Worm (Caenorhabditis elegans): ENCODE measurements around the gene acs-15.
"Not testable (repeated sequence)": the region's sequence is repeated elsewhere in the genome, so short reads cannot be mapped to it uniquely, and the experiment has no call there.

Gene acs-15

DNA sequence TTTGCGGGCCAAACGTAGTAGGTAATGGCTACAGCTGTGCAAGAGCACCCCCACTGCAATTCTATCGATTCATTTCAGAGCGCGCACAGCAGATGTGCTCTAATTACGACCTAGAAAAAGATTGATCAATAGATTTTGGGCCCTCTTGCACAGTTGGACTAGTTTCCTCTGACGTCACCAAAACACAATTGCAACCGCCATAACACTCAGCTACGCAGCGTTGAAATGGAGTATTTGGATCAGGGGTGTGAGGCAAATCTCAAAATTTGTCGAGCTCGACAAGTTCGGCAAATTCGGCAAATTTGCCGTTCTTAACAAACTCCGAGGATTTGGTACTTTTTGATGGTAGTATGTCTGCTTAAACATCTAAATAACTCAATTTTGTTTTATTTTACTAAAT lies 34.1 kb downstream of the acs-15 start, which contains the start of gene fbxc-18:
fbxc-18 (minus strand) TSS at position 101 of the 400 bp plus-strand sequence.
- TF ChIP-seq drap-1 (GFP tag; optimal IDR thresholded peaks at IDR 0.05); elt-3 (tag; optimal IDR thresholded peaks at IDR 0.05); hlh-1 (tag; optimal IDR thresholded peaks at IDR 0.05): not testable (repeated sequence)

DNA sequence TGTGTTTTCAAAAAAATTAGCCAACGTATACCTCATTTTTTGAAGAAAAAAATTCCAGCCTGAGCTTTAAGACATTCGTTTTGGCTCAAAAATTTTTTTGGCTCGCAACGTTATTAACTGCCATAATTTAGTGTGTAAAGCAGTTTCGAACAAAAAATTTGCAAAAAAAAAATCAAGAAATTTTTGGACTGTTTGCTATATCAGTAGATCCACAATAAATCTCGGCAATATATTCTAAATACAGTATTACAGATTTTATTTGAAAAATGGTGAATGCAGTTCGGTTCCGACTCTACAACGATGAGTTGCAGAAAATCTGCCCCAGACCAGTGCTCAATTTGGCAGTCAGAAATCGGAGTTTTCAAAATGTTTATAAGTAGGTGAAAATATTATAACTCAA lies 35.3 kb downstream of the acs-15 start, which contains the start of gene C32B5.6:
C32B5.6 (plus strand) TSS at position 301 of the 400 bp plus-strand sequence.
- not testable (repeated sequence) for TF ChIP-seq mls-2 (tag; optimal IDR thresholded peaks at IDR 0.05); elt-1 (tag; optimal IDR thresholded peaks at IDR 0.05; ENCODE audit: borderline replicate concordance, insufficient read depth); ham-2 (GFP tag; optimal IDR thresholded peaks at IDR 0.05)

DNA sequence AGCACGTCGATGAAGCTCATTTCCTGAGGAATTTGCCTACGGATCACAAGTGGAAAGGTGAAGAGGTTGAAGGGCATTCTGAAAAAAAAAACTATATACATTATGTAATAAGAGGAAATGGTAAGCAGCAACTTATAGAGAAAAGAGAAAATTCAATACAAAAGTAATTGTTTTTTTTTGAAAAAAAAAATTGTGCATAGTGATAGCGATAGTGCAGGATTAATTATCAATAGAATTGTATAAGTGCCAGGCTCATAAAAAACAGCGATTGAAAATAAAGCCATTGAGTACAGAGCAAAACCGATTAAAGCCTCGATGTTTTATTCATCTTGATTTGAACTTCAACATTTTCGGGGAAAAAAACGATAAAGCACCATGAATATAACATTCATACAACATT lies 40.0 kb downstream of the acs-15 start, which contains the start of gene C32B5.15:
C32B5.15 (minus strand) TSS at position 101 of the 400 bp plus-strand sequence.
- TF ChIP-seq elt-1 (tag; optimal IDR thresholded peaks at IDR 0.05; ENCODE audit: borderline replicate concordance, insufficient read depth) (no peak), unc-39 (tag; optimal IDR thresholded peaks at IDR 0.05) (no peak), flh-1 (GFP tag; optimal IDR thresholded peaks at IDR 0.05) (no peak), hlh-1 (tag; optimal IDR thresholded peaks at IDR 0.05) (no peak), nhr-12 (tag; optimal IDR thresholded peaks at IDR 0.05) (no peak), unc-120 (tag; optimal IDR thresholded peaks at IDR 0.05; ENCODE audit: poor library complexity, severe bottlenecking) (no peak), mls-2 (tag; optimal IDR thresholded peaks at IDR 0.05) (no peak), lsy-2 (tag; optimal IDR thresholded peaks at IDR 0.05) (no peak), sem-2 (GFP tag; optimal IDR thresholded peaks at IDR 0.05) (no peak), ztf-11 (tag; optimal IDR thresholded peaks at IDR 0.05) (no peak), snpc-4 (tag; optimal IDR thresholded peaks at IDR 0.05) (no peak), M03D4.4 (tag; optimal IDR thresholded peaks at IDR 0.05) (no peak), elt-3 (tag; optimal IDR thresholded peaks at IDR 0.05) (no peak), mep-1 (tag; optimal IDR thresholded peaks at IDR 0.05) (no peak), blmp-1 (tag; optimal IDR thresholded peaks at IDR 0.05) (no peak), ces-1 (GFP tag; optimal IDR thresholded peaks at IDR 0.05) (no peak), zip-8 (tag; optimal IDR thresholded peaks at IDR 0.05) (no peak)

DNA sequence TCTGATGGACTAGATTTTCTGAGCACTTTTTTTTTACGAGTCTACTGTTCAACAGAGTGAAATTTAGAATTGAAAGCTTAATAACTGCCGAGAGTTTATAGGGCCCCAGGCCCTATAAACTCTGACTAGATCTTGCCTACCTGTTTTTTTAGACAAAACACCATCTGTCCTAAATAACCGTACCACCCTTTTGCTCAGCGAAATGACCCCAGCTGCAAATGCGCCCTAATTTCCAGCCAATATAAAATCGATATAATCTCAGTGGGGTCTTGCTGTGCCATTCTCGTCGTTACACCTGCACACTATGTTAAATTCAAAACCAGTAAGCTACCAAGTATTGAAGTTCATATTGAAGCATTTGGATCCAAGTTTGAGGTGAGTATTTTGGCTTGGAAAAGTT lies 41.2 kb downstream of the acs-15 start, which contains the start of gene fbxc-14:
fbxc-14 (plus strand) TSS at position 301 of the 400 bp plus-strand sequence.
- TF ChIP-seq nhr-237 (tag; optimal IDR thresholded peaks at IDR 0.05) (no peak), drap-1 (GFP tag; optimal IDR thresholded peaks at IDR 0.05) (no peak), ceh-39 (tag; optimal IDR thresholded peaks at IDR 0.05) (no peak), sptf-1 (tag; optimal IDR thresholded peaks at IDR 0.05) (no peak), sem-2 (GFP tag; optimal IDR thresholded peaks at IDR 0.05) (no peak), nhr-2 (tag; optimal IDR thresholded peaks at IDR 0.05) (no peak), mep-1 (tag; optimal IDR thresholded peaks at IDR 0.05) (no peak), blmp-1 (tag; optimal IDR thresholded peaks at IDR 0.05) (no peak), ces-1 (GFP tag; optimal IDR thresholded peaks at IDR 0.05) (no peak), hlh-1 (tag; optimal IDR thresholded peaks at IDR 0.05) (no peak), zip-8 (tag; optimal IDR thresholded peaks at IDR 0.05) (no peak), elt-3 (tag; optimal IDR thresholded peaks at IDR 0.05) (no peak), ham-2 (GFP tag; optimal IDR thresholded peaks at IDR 0.05) (no peak), elt-1 (tag; optimal IDR thresholded peaks at IDR 0.05; ENCODE audit: borderline replicate concordance, insufficient read depth) (no peak), lin-32 (GFP tag; optimal IDR thresholded peaks at IDR 0.05) (no peak), cnd-1 (tag; optimal IDR thresholded peaks at IDR 0.05) (no peak)

DNA sequence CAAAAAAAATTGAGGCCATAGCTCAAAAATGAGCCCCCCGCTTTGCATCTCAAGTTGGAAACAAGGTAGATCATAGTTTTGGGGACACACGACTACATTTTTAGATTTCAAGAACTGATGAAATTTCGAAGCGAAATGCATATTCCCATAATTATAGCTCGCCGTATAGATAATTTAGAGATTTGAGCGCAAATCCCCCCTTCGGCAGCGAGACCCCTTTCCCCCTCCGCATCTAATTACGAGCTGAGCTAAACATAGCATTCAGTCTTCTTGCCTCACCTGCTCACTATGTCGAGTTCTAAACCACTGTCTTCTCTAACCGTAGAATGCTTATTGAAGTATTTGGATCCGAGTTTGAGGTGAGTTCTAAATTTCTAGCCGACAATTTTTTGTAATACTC lies 46.3 kb downstream of the acs-15 start, which contains the start of the genes fbxc-17 and fbxc-15:
fbxc-17 (minus strand) TSS at position 101 of the 400 bp plus-strand sequence.
fbxc-15 (plus strand) TSS at position 289 of the 400 bp plus-strand sequence.
- TF ChIP-seq lin-32 (GFP tag; optimal IDR thresholded peaks at IDR 0.05) (no peak), unc-62 (GFP tag; optimal IDR thresholded peaks at IDR 0.05) (no peak), snpc-4 (tag; optimal IDR thresholded peaks at IDR 0.05) (no peak), elt-3 (tag; optimal IDR thresholded peaks at IDR 0.05) (no peak), ces-1 (GFP tag; optimal IDR thresholded peaks at IDR 0.05) (no peak), pha-4 (tag; optimal IDR thresholded peaks at IDR 0.05) (no peak), mab-5 (tag; optimal IDR thresholded peaks at IDR 0.05) (no peak)

DNA sequence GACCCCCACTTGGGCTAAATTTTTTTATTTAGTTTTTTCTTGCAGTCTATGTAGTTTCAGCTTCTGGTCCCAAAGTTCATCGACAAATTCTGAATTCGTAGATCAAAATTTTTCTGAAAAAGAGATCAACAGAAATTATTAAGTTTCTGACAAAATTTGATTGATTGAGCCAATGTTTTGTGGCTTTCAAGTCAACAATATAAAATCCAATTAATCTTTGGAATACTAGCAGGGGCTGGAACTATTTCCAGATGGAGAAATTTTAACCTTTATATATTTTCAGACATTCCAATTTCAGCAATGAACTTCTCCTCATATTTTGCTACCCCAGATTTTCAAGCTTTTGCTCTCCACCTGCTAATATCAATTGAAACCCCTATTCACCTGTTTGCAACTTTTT lies 50.0 kb downstream of the acs-15 start, which contains the start of gene srh-274:
srh-274 (plus strand) TSS at position 301 of the 400 bp plus-strand sequence.
- no peak for TF ChIP-seq lin-32 (GFP tag; optimal IDR thresholded peaks at IDR 0.05)
- TF ChIP-seq bed-3 (GFP tag; optimal IDR thresholded peaks at IDR 0.05): no peak
- no peak for TF ChIP-seq M03D4.4 (tag; optimal IDR thresholded peaks at IDR 0.05)
- no peak for TF ChIP-seq blmp-1 (tag; optimal IDR thresholded peaks at IDR 0.05)
- no peak for TF ChIP-seq ces-1 (GFP tag; optimal IDR thresholded peaks at IDR 0.05)
- no peak for TF ChIP-seq snpc-4 (tag; optimal IDR thresholded peaks at IDR 0.05)
- TF ChIP-seq ceh-83 (GFP tag; optimal IDR thresholded peaks at IDR 0.05): no peak
- no peak for TF ChIP-seq hlh-1 (tag; optimal IDR thresholded peaks at IDR 0.05)
- no peak for TF ChIP-seq unc-62 (GFP tag; optimal IDR thresholded peaks at IDR 0.05)
- TF ChIP-seq drap-1 (GFP tag; optimal IDR thresholded peaks at IDR 0.05): no peak
- no peak for TF ChIP-seq nhr-76 (tag; optimal IDR thresholded peaks at IDR 0.05)

Data from whole organism, mixed stage, embryonic.